Worm (Caenorhabditis elegans) whole organism, L4/young adult: Measurements from ENCODE around the gene otpl-7.

Experiments used
- W03F9.2 ChIP-seq: fragments of 150-350 bp; optimal IDR thresholded peaks from 2 replicates; lab custom pipeline; 2014; ENCODE audit warnings: missing biosample characterization, missing genetic modification characterization
- dao-5 ChIP-seq: sonication (generic microtip); optimal IDR thresholded peaks from 2 replicates; lab custom pipeline; 2016; ENCODE audit warnings: missing genotype, missing genetic modification characterization, moderate library complexity, missing compliant biosample characterization
- him-1 ChIP-seq: sonication (generic microtip); optimal IDR thresholded peaks from 2 replicates; lab custom pipeline; 2016; ENCODE audit warnings: missing genotype, missing genetic modification reagents, missing genetic modification characterization, missing compliant biosample characterization

- TF ChIP-seq dao-5 (tag; lab: Kevin White, UChicago) (no peak), him-1 (tag; lab: Kevin White, UChicago) (no peak), W03F9.2 (tag; lab: Kevin White, UChicago) (no peak)
Measured at ce11 chrV:8536213-8536612, 14.9 kb downstream of the otpl-7 start, which contains the start of gene his-39.
